Fruit fly (Drosophila melanogaster): Measurements from ENCODE around the gene CG4440.

dm6 chr2L:16317131-16317530 is 12.6 kb upstream of the CG4440 start:
- TF ChIP-seq cas (GFP tag; IDR thresholded peaks at IDR 0.05) (no peak), CG8478 (optimal IDR thresholded peaks at IDR 0.05) (no peak), NC2β (GFP tag; optimal IDR thresholded peaks at IDR 0.05) (no peak), tll (GFP tag; optimal IDR thresholded peaks at IDR 0.05) (no peak), ab (GFP tag; optimal IDR thresholded peaks at IDR 0.05) (no peak), CG17568 (GFP tag; optimal IDR thresholded peaks at IDR 0.05) (no peak), CG15601 (tag; optimal IDR thresholded peaks at IDR 0.05) (no peak), B-H2 (GFP tag; optimal IDR thresholded peaks at IDR 0.05) (no peak), C15 (GFP tag; IDR thresholded peaks at IDR 0.05) (no peak), Xrp1 (GFP tag; IDR thresholded peaks at IDR 0.05) (no peak)
